Fruit fly (Drosophila melanogaster) S2 (cell line): Measurements from ENCODE around the gene CG5346.

Experiments
- CG8478 ChIP-seq: fragments of >200 bp; optimal IDR thresholded peaks from 2 replicates; lab custom pipeline; 2018
- CTCF ChIP-seq, 2 experiments: fragments of >200 bp; optimal IDR thresholded peaks; 2 replicates each; lab custom pipeline; 2018

- TF ChIP-seq CTCF (optimal IDR thresholded peaks at IDR 0.05; lab: Kevin White, UChicago), result no peak
- TF ChIP-seq CG8478 (lab: Kevin White, UChicago), result no peak
Observed at dm6 chr3R:22542773-22543411, 14.4 kb upstream of the CG5346 start.
